Fruit fly (Drosophila melanogaster) whole organism, pupa: ENCODE data around the gene CG10738.

Experiments used
- CG10348 ChIP-seq: fragments of 200-800 bp; sonication (Bioruptor generic); IDR thresholded peaks from 2 replicates; pipeline ENCODE4 v1.3.6; 2022; ENCODE audit warnings: missing biosample characterization, missing genetic modification characterization
- CG12605 ChIP-seq: fragments of 200-800 bp; sonication (Bioruptor generic); IDR thresholded peaks from 2 replicates; pipeline ENCODE4 v1.3.6; 2022; ENCODE audit warnings: missing biosample characterization, missing genetic modification characterization
- CG13204 ChIP-seq: fragments of 200-800 bp; sonication (Bioruptor generic); optimal IDR thresholded peaks from 2 replicates; lab custom pipeline; 2018; ENCODE audit warnings: missing biosample characterization, mild to moderate bottlenecking, missing genetic modification characterization, moderate library complexity
- CG14655 ChIP-seq: fragments of 200-800 bp; sonication (Bioruptor generic); optimal IDR thresholded peaks from 3 replicates; lab custom pipeline; 2017; ENCODE audit warnings: mild to moderate bottlenecking, missing biosample characterization, missing genetic modification reagents, missing genetic modification characterization
- CG15710 ChIP-seq: fragments of 200-800 bp; sonication (Bioruptor generic); optimal IDR thresholded peaks from 2 replicates; lab custom pipeline; 2018; ENCODE audit warnings: missing biosample characterization, mild to moderate bottlenecking, missing genetic modification characterization, moderate library complexity
- CG17806 ChIP-seq: fragments of 200-800 bp; sonication (Bioruptor generic); optimal IDR thresholded peaks from 2 replicates; lab custom pipeline; 2018; ENCODE audit warnings: missing biosample characterization, mild to moderate bottlenecking, missing genetic modification characterization, moderate library complexity
- CG32121 ChIP-seq: fragments of 200-800 bp; sonication (Bioruptor generic); IDR thresholded peaks from 2 replicates; pipeline ENCODE4 v1.3.6; 2022; ENCODE audit warnings: missing biosample characterization, missing genetic modification characterization
- CG34367 ChIP-seq: fragments of 200-800 bp; sonication (Bioruptor generic); optimal IDR thresholded peaks from 2 replicates; lab custom pipeline; 2018; ENCODE audit warnings: missing biosample characterization, mild to moderate bottlenecking, missing genetic modification characterization
- CG4496 ChIP-seq: fragments of 200-800 bp; sonication (Bioruptor generic); IDR thresholded peaks from 3 replicates; pipeline ENCODE4 v1.3.6; 2022; ENCODE audit warnings: missing biosample characterization, missing genetic modification characterization
- CG8159 ChIP-seq: fragments of 200-800 bp; sonication (Bioruptor generic); optimal IDR thresholded peaks from 3 replicates; lab custom pipeline; 2018; ENCODE audit warnings: missing biosample characterization, mild to moderate bottlenecking, missing genetic modification characterization, moderate library complexity
- CG8301 ChIP-seq: fragments of 200-800 bp; sonication (Bioruptor generic); optimal IDR thresholded peaks from 2 replicates; lab custom pipeline; 2018; ENCODE audit warnings: missing biosample characterization, mild to moderate bottlenecking, missing genetic modification characterization
- CG9948 ChIP-seq: fragments of 200-800 bp; sonication (Bioruptor generic); optimal IDR thresholded peaks from 2 replicates; lab custom pipeline; 2018; ENCODE audit warnings: missing biosample characterization, mild to moderate bottlenecking, missing genetic modification characterization, moderate library complexity
- D1 ChIP-seq: fragments of 200-800 bp; sonication (Bioruptor generic); optimal IDR thresholded peaks from 2 replicates; lab custom pipeline; 2018; ENCODE audit warnings: missing biosample characterization, mild to moderate bottlenecking, missing genetic modification characterization, moderate library complexity
- EcR ChIP-seq: fragments of 200-800 bp; sonication (Bioruptor generic); optimal IDR thresholded peaks from 3 replicates; lab custom pipeline; 2019; ENCODE audit warnings: missing biosample characterization, missing genetic modification characterization, mild to moderate bottlenecking, moderate library complexity, missing genetic modification reagents
- Ets98B ChIP-seq: fragments of 200-800 bp; sonication (Bioruptor generic); IDR thresholded peaks from 2 replicates; pipeline ENCODE4 v1.3.6; 2022; ENCODE audit warnings: missing biosample characterization, missing genetic modification characterization
- Pif1A ChIP-seq: fragments of 200-800 bp; sonication (Bioruptor generic); optimal IDR thresholded peaks from 3 replicates; lab custom pipeline; 2016; ENCODE audit warnings: missing biosample characterization, missing genetic modification characterization
- Pif1B ChIP-seq: fragments of 200-800 bp; sonication (Bioruptor generic); optimal IDR thresholded peaks from 3 replicates; lab custom pipeline; 2016; ENCODE audit warnings: missing biosample characterization, missing genetic modification characterization
- Snoo ChIP-seq: fragments of 200-800 bp; sonication (Bioruptor generic); optimal IDR thresholded peaks from 3 replicates; lab custom pipeline; 2017; ENCODE audit warnings: missing biosample characterization, mild to moderate bottlenecking, missing genetic modification characterization, inconsistent platforms
- fd96Ca ChIP-seq: fragments of 200-800 bp; sonication (Bioruptor generic); IDR thresholded peaks from 3 replicates; pipeline ENCODE4 v1.3.6; 2022; ENCODE audit warnings: missing biosample characterization, missing genetic modification characterization
- gl ChIP-seq: fragments of 200-800 bp; sonication (Bioruptor generic); optimal IDR thresholded peaks from 2 replicates; lab custom pipeline; 2018; ENCODE audit warnings: missing biosample characterization, mild to moderate bottlenecking, missing genetic modification characterization
- rn ChIP-seq: fragments of 200-800 bp; sonication (Bioruptor generic); IDR thresholded peaks from 2 replicates; pipeline ENCODE4 v1.3.6; 2022; ENCODE audit warnings: missing biosample characterization, missing genetic modification characterization

Gene CG10738

DNA sequence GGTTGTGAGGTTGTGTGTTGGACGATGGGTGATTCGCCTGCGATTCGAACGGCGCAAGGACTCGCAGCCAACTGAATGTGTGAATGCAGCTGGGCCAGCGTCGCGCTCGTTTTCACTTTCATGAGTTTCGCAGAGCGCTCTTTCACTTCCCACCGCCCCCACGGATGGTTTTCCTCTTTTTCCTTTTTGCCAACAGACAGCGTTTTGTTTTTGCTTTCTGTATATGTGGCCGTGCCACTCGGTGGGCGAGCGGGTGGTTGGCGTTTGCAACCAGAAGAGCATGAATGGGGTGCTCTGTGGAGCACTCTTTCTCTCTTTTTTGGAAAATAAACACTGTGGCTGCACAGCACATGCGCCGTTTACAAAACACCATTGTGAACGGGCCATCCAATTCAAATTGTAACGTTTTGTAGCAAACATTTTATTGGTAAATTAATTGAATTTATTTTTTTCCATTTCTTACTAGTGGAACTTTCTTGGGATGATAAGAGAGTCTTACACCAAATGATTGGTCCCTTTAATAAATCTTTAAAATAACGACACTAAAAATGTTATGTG is 15.3 kb upstream of the CG10738 start, which contains the start of gene CG10713:
TSS of gene CG10713 (minus strand) at position 60 of the 558 bp plus-strand sequence.
- no peak; the same call in 1 of the 3 replicates for TF ChIP-seq fd96Ca (GFP tag; lab: Robert Waterston, UW)
- TF ChIP-seq CG4496: peak; percentile 89
- peak; percentile 84 for TF ChIP-seq CG12605 (GFP tag; lab: Robert Waterston, UW)
- TF ChIP-seq Pif1A (GFP tag; lab: Kevin White, UChicago): peak; percentile 64
- TF ChIP-seq CG17806: no peak
- TF ChIP-seq CG10348 (GFP tag; lab: Robert Waterston, UW): no peak
- peak; percentile 77 for TF ChIP-seq CG32121
- TF ChIP-seq gl (tag; lab: Kevin White, UChicago): peak; percentile 70
- peak; percentile 35 for TF ChIP-seq CG34367 (tag; lab: Kevin White, UChicago)
- TF ChIP-seq Ets98B (GFP tag; lab: Robert Waterston, UW): peak; percentile 77
- no peak for TF ChIP-seq D1 (tag; lab: Kevin White, UChicago)
- no peak for TF ChIP-seq EcR (GFP tag; lab: Kevin White, UChicago)
- TF ChIP-seq rn (GFP tag; lab: Robert Waterston, UW): peak; percentile 46; the same call in 1 of the 2 replicates
- TF ChIP-seq CG14655 (GFP tag; lab: Kevin White, UChicago): peak; percentile 72
- no peak for TF ChIP-seq CG9948
- TF ChIP-seq Snoo: peak; percentile 4
- TF ChIP-seq CG15710 (tag; lab: Kevin White, UChicago): no peak
- TF ChIP-seq Pif1B (GFP tag; lab: Kevin White, UChicago): peak; percentile 57
- peak; percentile 67 for TF ChIP-seq CG13204 (GFP tag; lab: Kevin White, UChicago)
- TF ChIP-seq CG8159 (tag; lab: Kevin White, UChicago): peak; percentile 46
- peak; percentile 68 for TF ChIP-seq CG8301 (tag; lab: Kevin White, UChicago)
- TF ChIP-seq, all 21 proteins: peak for 14

DNA sequence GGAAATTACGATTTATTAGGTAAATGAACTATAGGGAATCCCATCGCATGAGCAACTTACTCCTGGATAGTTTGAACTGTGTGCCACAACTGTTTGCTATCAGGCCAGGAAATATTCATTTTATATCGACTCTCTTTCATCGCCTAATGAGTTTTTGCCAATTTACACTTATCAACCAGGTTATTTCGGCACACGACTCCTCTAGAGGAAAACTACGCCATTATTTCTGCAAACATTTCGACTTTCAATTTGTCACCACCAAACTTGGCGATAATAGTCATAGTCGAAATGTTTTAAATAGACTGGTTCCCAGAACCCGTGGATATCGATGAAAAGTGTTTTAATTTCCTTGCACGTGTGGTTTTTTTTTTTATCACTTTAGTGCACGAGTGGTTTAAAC is 13.5 kb upstream of the CG10738 start, which contains the start of gene CG10154:
TSS of gene CG10154 (minus strand) at position 101 of the 400 bp plus-strand sequence.
- TF ChIP-seq Pif1B (GFP tag; lab: Kevin White, UChicago) (no peak), CG34367 (tag; lab: Kevin White, UChicago) (no peak), EcR (GFP tag; lab: Kevin White, UChicago) (no peak), CG13204 (GFP tag; lab: Kevin White, UChicago) (no peak), CG10348 (GFP tag; lab: Robert Waterston, UW) (no peak), gl (tag; lab: Kevin White, UChicago) (no peak), CG8301 (tag; lab: Kevin White, UChicago) (no peak), D1 (tag; lab: Kevin White, UChicago) (no peak), CG32121 (no peak), CG12605 (GFP tag; lab: Robert Waterston, UW) (no peak), CG9948 (no peak)
- TF ChIP-seq, all 21 proteins: peak for 0

DNA sequence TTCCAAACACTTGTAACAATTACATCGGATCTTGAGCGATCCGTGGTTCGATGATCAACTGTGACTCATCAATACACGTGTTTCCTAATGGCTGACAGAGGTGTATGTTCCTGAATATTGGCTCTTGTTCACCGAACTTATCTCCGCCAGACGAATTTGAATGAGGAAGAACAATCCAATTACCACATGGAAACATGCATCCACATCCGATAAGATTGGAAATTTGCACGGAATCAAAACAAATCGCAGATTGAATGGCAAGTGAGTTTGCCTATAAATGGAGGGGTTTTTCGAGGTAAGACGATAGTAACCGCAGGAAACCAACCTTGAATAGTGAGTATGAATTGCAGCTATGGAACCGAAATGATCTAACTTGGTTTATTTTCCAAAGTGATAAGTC is 12.9 kb upstream of the CG10738 start, which contains the start of gene CG10725:
TSS of gene CG10725 (plus strand) at position 301 of the 400 bp plus-strand sequence.
- TF ChIP-seq CG9948: no peak
- TF ChIP-seq CG15710 (tag; lab: Kevin White, UChicago): no peak
- no peak for TF ChIP-seq CG17806
- no peak for TF ChIP-seq CG32121
- no peak for TF ChIP-seq CG34367 (tag; lab: Kevin White, UChicago)
- no peak for TF ChIP-seq gl (tag; lab: Kevin White, UChicago)
- TF ChIP-seq EcR (GFP tag; lab: Kevin White, UChicago): no peak

DNA sequence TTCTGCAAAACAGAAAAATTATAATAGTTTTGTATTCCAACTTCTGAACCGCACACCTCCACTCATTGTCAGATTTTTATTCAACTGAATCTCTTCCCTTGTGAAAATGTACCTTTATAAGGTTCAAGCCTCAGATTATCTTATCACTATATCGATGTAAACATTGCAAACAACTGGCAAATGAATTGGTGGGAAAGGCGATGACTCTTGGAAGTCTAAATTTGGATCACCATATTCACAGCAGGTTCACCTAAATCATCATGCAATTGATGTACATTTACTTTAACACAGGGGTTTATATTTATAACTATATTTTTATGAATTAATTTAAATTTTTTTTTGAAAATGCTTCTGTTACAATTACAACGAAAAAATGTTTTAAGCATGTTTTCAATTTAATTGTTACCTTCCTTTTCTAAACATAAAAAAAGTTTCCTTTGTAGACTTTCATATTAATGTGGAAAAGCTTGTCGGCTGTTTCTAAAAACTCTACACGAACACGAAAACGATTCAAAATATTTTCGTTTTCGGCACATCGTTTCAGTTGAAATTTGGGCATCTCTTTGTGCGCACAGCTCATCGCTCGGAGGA is 10.1 kb upstream of the CG10738 start, which contains the start of the genes CG10140 and CG14109:
TSS of gene CG10140 (minus strand) at position 101 of the 591 bp plus-strand sequence.
TSS of gene CG14109 (plus strand) at position 541 of the 591 bp plus-strand sequence.
- TF ChIP-seq CG8159 (tag; lab: Kevin White, UChicago) (no peak), CG4496 (no peak), rn (GFP tag; lab: Robert Waterston, UW) (no peak), CG32121 (no peak), CG8301 (tag; lab: Kevin White, UChicago) (no peak), gl (tag; lab: Kevin White, UChicago) (no peak), CG17806 (no peak), D1 (tag; lab: Kevin White, UChicago) (no peak), CG12605 (GFP tag; lab: Robert Waterston, UW) (no peak), CG13204 (GFP tag; lab: Kevin White, UChicago) (no peak), CG34367 (tag; lab: Kevin White, UChicago) (no peak), EcR (GFP tag; lab: Kevin White, UChicago) (no peak), Pif1B (GFP tag; lab: Kevin White, UChicago) (no peak), CG9948 (no peak), Ets98B (GFP tag; lab: Robert Waterston, UW) (no peak), CG15710 (tag; lab: Kevin White, UChicago) (no peak), Snoo (no peak), Pif1A (GFP tag; lab: Kevin White, UChicago) (no peak)

DNA sequence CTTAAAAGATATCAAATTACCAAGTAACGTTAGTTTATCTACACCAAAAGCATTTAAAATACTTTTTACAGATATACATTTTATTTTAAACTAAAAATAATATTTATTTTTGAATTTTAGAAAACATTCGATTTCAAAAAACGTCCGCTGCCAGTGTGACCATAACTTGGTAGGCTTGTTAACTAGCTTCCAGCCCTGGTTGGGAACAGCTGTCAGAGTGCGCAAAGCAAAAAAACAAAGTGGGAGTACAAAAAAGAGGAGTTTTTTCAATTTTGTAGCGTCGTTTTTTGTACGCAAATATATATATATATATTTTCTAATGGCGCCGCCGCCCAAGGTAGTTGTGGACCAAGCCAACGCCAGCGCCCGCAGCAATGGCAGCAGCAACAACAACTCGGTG is 8.2 kb upstream of the CG10738 start, which contains the start of gene cmb:
TSS of gene cmb (plus strand) at position 195 of the 400 bp plus-strand sequence.
- TF ChIP-seq Ets98B (GFP tag; lab: Robert Waterston, UW) (peak; percentile 93), CG8301 (tag; lab: Kevin White, UChicago) (peak; percentile 85), CG34367 (tag; lab: Kevin White, UChicago) (peak; percentile 92), D1 (tag; lab: Kevin White, UChicago) (peak; percentile 62), CG17806 (peak; percentile 81), CG8159 (tag; lab: Kevin White, UChicago) (peak; percentile 89), rn (GFP tag; lab: Robert Waterston, UW) (peak; percentile 89), CG12605 (GFP tag; lab: Robert Waterston, UW) (peak; percentile 97), CG4496 (peak; percentile 97), CG14655 (GFP tag; lab: Kevin White, UChicago) (peak; percentile 93), Snoo (peak; percentile 72), CG13204 (GFP tag; lab: Kevin White, UChicago) (peak; percentile 86), CG32121 (peak; percentile 93), CG15710 (tag; lab: Kevin White, UChicago) (peak; percentile 85), CG9948 (peak; percentile 80), gl (tag; lab: Kevin White, UChicago) (peak; percentile 94), fd96Ca (GFP tag; lab: Robert Waterston, UW) (peak; percentile 93), EcR (GFP tag; lab: Kevin White, UChicago) (peak; percentile 23), Pif1A (GFP tag; lab: Kevin White, UChicago) (peak; percentile 87), Pif1B (GFP tag; lab: Kevin White, UChicago) (peak; percentile 84), CG10348 (GFP tag; lab: Robert Waterston, UW) (no peak)
